Worm (Caenorhabditis elegans) whole organism, young adult: ENCODE data around the gene srh-39.

Experiments used
- B0336.3 ChIP-seq: fragments of 200-800 bp; sonication (Bioruptor generic); IDR thresholded peaks from 2 replicates; pipeline ENCODE4 v1.3.6; 2022; ENCODE audit warnings: missing genetic modification characterization, missing compliant biosample characterization
- C06A6.2 ChIP-seq: fragments of 200-800 bp; sonication (Bioruptor generic); conservative IDR thresholded peaks from 2 replicates; pipeline ENCODE4 v1.3.6; 2022; ENCODE audit warnings: missing genetic modification characterization, missing compliant biosample characterization
- Y79H2A.3 ChIP-seq: fragments of 200-800 bp; sonication (Bioruptor generic); conservative IDR thresholded peaks from 2 replicates; pipeline ENCODE4 v1.3.6; 2022; ENCODE audit warnings: missing genetic modification reagents, missing genetic modification characterization, missing compliant biosample characterization
- athp-1 ChIP-seq: sonication (generic microtip); optimal IDR thresholded peaks from 2 replicates; lab custom pipeline; 2017; ENCODE audit warnings: mild to moderate bottlenecking, missing genetic modification characterization, missing compliant biosample characterization
- bed-2 ChIP-seq: fragments of 200-800 bp; sonication (Bioruptor generic); IDR thresholded peaks from 2 replicates; pipeline ENCODE4 v1.3.6; 2022; ENCODE audit warnings: missing genetic modification reagents, missing genetic modification characterization, missing compliant biosample characterization
- ceh-58 ChIP-seq: fragments of 200-800 bp; sonication (Bioruptor generic); IDR thresholded peaks from 2 replicates; pipeline ENCODE4 v1.3.6; 2022; ENCODE audit warnings: missing genetic modification characterization, missing compliant biosample characterization
- ets-4 ChIP-seq: fragments of 200-800 bp; sonication (Bioruptor generic); optimal IDR thresholded peaks from 2 replicates; lab custom pipeline; 2018; ENCODE audit warnings: mild to moderate bottlenecking, missing genetic modification characterization, missing compliant biosample characterization
- hsf-1 ChIP-seq: fragments of 200-800 bp; sonication (Bioruptor generic); IDR thresholded peaks from 2 replicates; pipeline ENCODE4 v1.3.6; 2022; ENCODE audit warnings: missing genetic modification reagents, missing genetic modification characterization, missing compliant biosample characterization
- madf-10 ChIP-seq: sonication (generic microtip); optimal IDR thresholded peaks from 2 replicates; lab custom pipeline; 2016; ENCODE audit warnings: mild to moderate bottlenecking, missing genetic modification characterization, missing compliant biosample characterization
- nhr-80 ChIP-seq: sonication (generic microtip); optimal IDR thresholded peaks from 2 replicates; lab custom pipeline; 2016; ENCODE audit warnings: missing genetic modification characterization, missing compliant biosample characterization
- pha-4 ChIP-seq: fragments of 150-350 bp; sonication (generic microtip); optimal IDR thresholded peaks from 2 replicates; lab custom pipeline; 2014; ENCODE audit warnings: missing biosample characterization, missing genetic modification reagents, missing genetic modification characterization
- rec-8 ChIP-seq, 2 experiments: sonication (generic microtip); optimal IDR thresholded peaks; 2 replicates each; lab custom pipeline; 2016; ENCODE audit warnings: mild to moderate bottlenecking in 2 of 2, missing genetic modification characterization in 2 of 2, missing genetic modification reagents in 2 of 2, missing genotype in 2 of 2, missing biosample characterization in 1 of 2, missing compliant biosample characterization in 1 of 2, moderate library complexity in 1 of 2
- snpc-4 ChIP-seq, 5 experiments: fragments of 150-350 bp in 1 of 5; sonication (generic microtip) in 4 of 5; optimal IDR thresholded peaks; 2 replicates each; lab custom pipeline; 2014 to 2018; ENCODE audit warnings: missing genetic modification characterization in 5 of 5, missing biosample characterization in 3 of 5, antibody characterized with exemption in 2 of 5, mild to moderate bottlenecking in 2 of 5, missing compliant biosample characterization in 2 of 5, missing genotype in 2 of 5, moderate library complexity in 2 of 5, missing genetic modification reagents in 1 of 5
- ztf-25 ChIP-seq: fragments of 200-800 bp; sonication (Bioruptor generic); IDR thresholded peaks from 2 replicates; pipeline ENCODE4 v1.3.6; 2022; ENCODE audit warnings: missing genetic modification reagents, missing genetic modification characterization, missing compliant biosample characterization

DNA sequence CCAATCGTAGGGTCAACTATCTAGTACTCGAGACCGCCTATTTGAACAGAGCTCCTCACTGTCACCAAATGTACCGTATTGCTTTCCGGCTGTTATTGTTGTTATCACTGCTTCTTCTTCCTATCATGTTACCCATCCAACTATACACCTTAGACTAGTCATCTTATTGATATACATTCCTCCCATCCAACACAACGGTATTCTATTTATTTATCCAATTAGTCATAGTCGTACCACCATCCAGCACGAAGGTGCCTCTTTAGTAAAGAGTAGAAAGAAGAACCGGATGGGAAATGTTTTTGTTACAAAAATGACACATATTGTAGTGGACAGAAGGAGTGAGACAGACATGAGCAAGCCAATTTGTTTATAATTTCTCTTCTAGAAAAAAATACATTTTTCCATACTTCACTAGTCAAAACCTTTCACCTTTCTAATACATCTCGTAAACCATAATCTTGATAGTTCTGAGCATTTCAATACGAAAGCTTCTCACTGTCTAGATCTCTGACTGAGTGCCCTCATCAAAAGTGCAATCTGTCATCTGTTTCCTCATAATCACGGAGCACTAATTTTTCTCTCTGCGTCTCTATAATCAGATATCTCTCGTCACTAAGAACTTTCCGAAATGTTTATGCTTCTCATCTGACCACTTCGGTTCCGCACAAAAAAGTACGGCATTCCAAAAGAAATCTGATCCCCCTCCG is 45.0 kb upstream of the srh-39 start:
- TF ChIP-seq rec-8 (tag; optimal IDR thresholded peaks at IDR 0.05; lab: Kevin White, UChicago): no peak
- no peak for TF ChIP-seq C06A6.2 (GFP tag; lab: Robert Waterston, UW)
- TF ChIP-seq snpc-4 (GFP tag; optimal IDR thresholded peaks at IDR 0.05; lab: Kevin White, UChicago): no peak
- no peak for TF ChIP-seq snpc-4 (tag; optimal IDR thresholded peaks at IDR 0.05; lab: Kevin White, UChicago)
- no peak for TF ChIP-seq ztf-25
- TF ChIP-seq B0336.3 (GFP tag; lab: Robert Waterston, UW): no peak
- TF ChIP-seq ets-4 (GFP tag; lab: Kevin White, UChicago): no peak
- TF ChIP-seq athp-1 (tag; lab: Kevin White, UChicago): no peak
- no peak for TF ChIP-seq hsf-1 (GFP tag; lab: Robert Waterston, UW)
- TF ChIP-seq Y79H2A.3 (GFP tag; lab: Robert Waterston, UW): no peak
- no peak for TF ChIP-seq pha-4 (tag; lab: Kevin White, UChicago)
- TF ChIP-seq nhr-80 (tag; lab: Kevin White, UChicago): no peak
- TF ChIP-seq bed-2 (GFP tag; lab: Robert Waterston, UW): no peak
- TF ChIP-seq madf-10 (tag; lab: Kevin White, UChicago): no peak
- no peak for TF ChIP-seq ceh-58 (GFP tag; lab: Robert Waterston, UW)
